Worm (Caenorhabditis elegans) whole organism, mixed stage, embryonic: ENCODE data around the gene aak-2.

Experiments
- lin-13 ChIP-seq: fragments of 150-350 bp; optimal IDR thresholded peaks from 2 replicates; lab custom pipeline; 2014; ENCODE audit warnings: missing biosample characterization, missing genetic modification characterization
- mep-1 ChIP-seq: fragments of 150-350 bp; optimal IDR thresholded peaks from 2 replicates; lab custom pipeline; 2017; ENCODE audit warnings: missing biosample characterization, missing genetic modification reagents, missing genetic modification characterization, inconsistent platforms
- nhr-76 ChIP-seq: sonication (generic microtip); optimal IDR thresholded peaks from 2 replicates; lab custom pipeline; 2017; ENCODE audit warnings: missing biosample characterization, missing genetic modification characterization
- pha-4 ChIP-seq: fragments of 150-350 bp; optimal IDR thresholded peaks from 2 replicates; lab custom pipeline; 2018; ENCODE audit warnings: missing biosample characterization, missing genetic modification reagents, missing genetic modification characterization
- snpc-4 ChIP-seq: fragments of 150-350 bp; optimal IDR thresholded peaks from 2 replicates; lab custom pipeline; 2014; ENCODE audit warnings: missing biosample characterization, missing genetic modification characterization
- sptf-1 ChIP-seq: sonication (generic microtip); optimal IDR thresholded peaks from 2 replicates; lab custom pipeline; 2017; ENCODE audit warnings: mild to moderate bottlenecking, missing genetic modification characterization, moderate library complexity, missing compliant biosample characterization
- unc-39 ChIP-seq: fragments of 150-350 bp; optimal IDR thresholded peaks from 2 replicates; lab custom pipeline; 2014; ENCODE audit warnings: missing biosample characterization, missing genetic modification characterization
- unc-62 ChIP-seq: fragments of 150-350 bp; optimal IDR thresholded peaks from 2 replicates; lab custom pipeline; 2014; ENCODE audit warnings: missing biosample characterization, missing genetic modification reagents, missing genetic modification characterization
- ztf-11 ChIP-seq: fragments of 150-350 bp; optimal IDR thresholded peaks from 2 replicates; lab custom pipeline; 2014; ENCODE audit warnings: missing biosample characterization, missing genetic modification characterization

DNA sequence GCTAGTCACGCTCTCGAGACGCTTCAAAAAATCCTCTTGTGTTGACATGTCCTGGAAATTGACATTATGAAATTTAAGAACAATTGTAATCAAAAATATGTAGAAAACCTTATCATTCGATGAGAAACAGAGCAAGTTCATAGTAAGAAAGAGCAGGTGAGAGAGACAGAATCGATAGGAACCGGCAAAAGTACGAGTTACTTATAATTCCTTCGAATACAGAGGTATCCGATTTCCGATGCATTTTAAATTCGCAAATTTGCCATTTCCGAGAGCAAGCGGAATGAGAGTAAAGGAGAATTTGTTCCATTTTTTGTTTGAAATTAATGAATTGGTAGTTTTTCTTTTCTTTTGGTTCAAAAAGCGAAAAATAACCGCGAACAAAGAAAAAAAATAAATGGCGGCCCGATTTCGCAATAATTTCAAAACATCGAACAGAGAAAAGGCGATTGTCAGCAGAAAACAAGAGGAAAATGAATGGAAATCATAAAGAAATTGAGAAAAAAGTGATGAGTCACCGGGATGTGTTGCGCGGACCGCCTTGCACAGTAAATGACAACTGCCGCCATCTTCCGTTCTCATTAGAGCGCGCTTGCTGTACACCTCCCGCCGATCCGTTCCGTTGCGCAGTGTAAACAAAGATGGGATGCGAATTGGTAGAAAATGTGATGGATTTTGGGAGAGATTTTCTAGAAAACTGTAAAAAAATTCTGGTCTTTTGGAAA, 17.9 kb downstream of the aak-2 start, which contains the start of gene cas-1:
- no peak for TF ChIP-seq snpc-4 (tag; lab: Kevin White, UChicago)
- TF ChIP-seq ztf-11 (tag; lab: Kevin White, UChicago) = no peak
- TF ChIP-seq lin-13 (tag; lab: Kevin White, UChicago) = peak; percentile 70
- TF ChIP-seq sptf-1 (tag; lab: Kevin White, UChicago) = no peak
- no peak for TF ChIP-seq unc-39
- TF ChIP-seq pha-4 = peak; percentile 81
- TF ChIP-seq unc-62 (GFP tag; lab: Kevin White, UChicago) = no peak
- TF ChIP-seq mep-1 = peak; percentile 56
- TF ChIP-seq nhr-76 (tag; lab: Kevin White, UChicago) = no peak
